Worm (Caenorhabditis elegans) whole organism, L1 larva: ENCODE measurements around the gene M28.8.

Experiments
- aly-2 ChIP-seq: fragments of 150-350 bp; optimal IDR thresholded peaks from 2 replicates; lab custom pipeline; 2014; ENCODE audit warnings: missing biosample characterization, missing genetic modification characterization
- grh-1 ChIP-seq: fragments of 200-800 bp; sonication (Bioruptor generic); IDR thresholded peaks from 2 replicates; pipeline ENCODE4 v1.3.6; 2022; ENCODE audit warnings: missing genetic modification reagents, missing genetic modification characterization, missing compliant biosample characterization
- hlh-17 ChIP-seq: fragments of 200-800 bp; sonication (Bioruptor generic); optimal IDR thresholded peaks from 2 replicates; lab custom pipeline; 2018; ENCODE audit warnings: missing genetic modification characterization, mild to moderate bottlenecking, missing compliant biosample characterization, moderate library complexity, borderline replicate concordance
- nhr-47 ChIP-seq: sonication (generic microtip); optimal IDR thresholded peaks from 2 replicates; lab custom pipeline; 2016; ENCODE audit warnings: mild to moderate bottlenecking, missing genetic modification characterization, moderate library complexity, missing compliant biosample characterization
- rnt-1 ChIP-seq: sonication (generic microtip); optimal IDR thresholded peaks from 2 replicates; lab custom pipeline; 2016; ENCODE audit warnings: mild to moderate bottlenecking, missing genetic modification characterization, moderate library complexity, missing compliant biosample characterization
- sptf-1 ChIP-seq: fragments of 150-350 bp; optimal IDR thresholded peaks from 2 replicates; lab custom pipeline; 2014; ENCODE audit warnings: missing biosample characterization, missing genetic modification characterization
- unc-130 ChIP-seq: fragments of 150-350 bp; optimal IDR thresholded peaks from 2 replicates; lab custom pipeline; 2017; ENCODE audit warnings: missing biosample characterization, missing genetic modification characterization, inconsistent platforms
- ztf-4 ChIP-seq: fragments of 150-350 bp; optimal IDR thresholded peaks from 2 replicates; lab custom pipeline; 2014; ENCODE audit warnings: missing biosample characterization, missing genetic modification characterization

ce11 chrII:10639110-10639509 is 11.0 kb downstream of the M28.8 start, which contains the start of gene M28.9:
- TF ChIP-seq aly-2 (tag; lab: Kevin White, UChicago), result no peak
- TF ChIP-seq nhr-47 (tag; lab: Kevin White, UChicago), result no peak
- no peak for TF ChIP-seq unc-130 (tag; lab: Kevin White, UChicago)
- TF ChIP-seq ztf-4, result no peak
- no peak for TF ChIP-seq rnt-1 (tag; lab: Kevin White, UChicago)
- no peak for TF ChIP-seq hlh-17 (GFP tag; lab: Kevin White, UChicago)
- TF ChIP-seq sptf-1 (tag; lab: Kevin White, UChicago), result no peak
- no peak for TF ChIP-seq grh-1 (GFP tag; lab: Robert Waterston, UW)
